Worm (Caenorhabditis elegans): ENCODE results near the gene F10D7.4.

The F10D7.4 gene

DNA sequence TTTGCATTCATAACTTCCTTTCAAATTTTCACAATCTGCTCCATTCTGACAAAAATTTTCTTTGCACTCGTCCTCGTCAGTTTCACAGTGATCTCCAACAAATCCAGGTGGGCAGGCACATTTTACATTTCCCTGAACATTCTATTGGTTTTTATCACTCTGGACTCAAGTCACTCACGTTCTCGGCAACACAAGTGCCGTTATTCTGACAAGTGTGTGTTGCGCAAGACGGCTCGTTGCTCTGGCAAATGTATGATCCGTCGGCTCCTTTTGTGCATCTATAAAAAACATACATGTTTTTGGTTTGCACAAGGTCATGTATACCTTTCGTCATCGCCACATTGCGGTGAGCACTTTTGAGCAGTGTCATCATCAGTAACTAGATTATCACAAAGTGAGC, 30.8 kb upstream of the F10D7.4 start:
- no peak for TF ChIP-seq ctbp-1 (GFP tag; IDR thresholded peaks at IDR 0.05)
- TF ChIP-seq unc-62 (GFP tag; optimal IDR thresholded peaks at IDR 0.05 in 1 of 2), result peak in 1 of 2 experiments; percentile 10
- no peak for TF ChIP-seq unc-62 (tag; optimal IDR thresholded peaks at IDR 0.05)
- no peak for TF ChIP-seq ceh-82 (tag; optimal IDR thresholded peaks at IDR 0.05)

DNA sequence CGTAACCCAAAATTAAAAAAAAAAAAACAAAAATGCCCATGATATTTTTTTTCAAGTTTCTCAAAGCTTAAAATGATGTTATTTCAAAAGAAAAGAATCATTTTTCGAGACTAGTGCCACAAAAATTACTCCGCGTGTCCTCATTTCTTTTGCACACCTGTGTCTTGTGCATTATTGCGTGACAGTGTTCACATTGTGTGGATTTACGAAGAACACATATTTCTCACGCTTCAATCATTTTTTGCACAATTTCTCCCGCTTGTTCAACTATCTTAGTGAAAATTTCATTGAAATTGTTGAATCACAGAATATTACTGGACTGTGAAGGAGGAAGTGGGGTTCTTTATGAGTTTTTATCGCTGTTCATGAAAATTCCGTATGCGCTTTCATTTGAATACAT, 27.0 kb upstream of the F10D7.4 start:
- peak; percentile 1 for TF ChIP-seq hlh-30 (tag; optimal IDR thresholded peaks at IDR 0.05; ENCODE audit: insufficient read depth)
- no peak for TF ChIP-seq rbr-2 (tag; optimal IDR thresholded peaks at IDR 0.05)
- TF ChIP-seq php-3 (GFP tag; IDR thresholded peaks at IDR 0.05), result no peak
- no peak for TF ChIP-seq zip-2 (tag; optimal IDR thresholded peaks at IDR 0.05)
- TF ChIP-seq mes-2 (tag; optimal IDR thresholded peaks at IDR 0.05; ENCODE audit: poor library complexity, severe bottlenecking), result peak; percentile 7
- TF ChIP-seq ztf-11 (tag; optimal IDR thresholded peaks at IDR 0.05), result no peak
- peak; percentile 59 for TF ChIP-seq R02D3.7 (tag; optimal IDR thresholded peaks at IDR 0.05)

DNA sequence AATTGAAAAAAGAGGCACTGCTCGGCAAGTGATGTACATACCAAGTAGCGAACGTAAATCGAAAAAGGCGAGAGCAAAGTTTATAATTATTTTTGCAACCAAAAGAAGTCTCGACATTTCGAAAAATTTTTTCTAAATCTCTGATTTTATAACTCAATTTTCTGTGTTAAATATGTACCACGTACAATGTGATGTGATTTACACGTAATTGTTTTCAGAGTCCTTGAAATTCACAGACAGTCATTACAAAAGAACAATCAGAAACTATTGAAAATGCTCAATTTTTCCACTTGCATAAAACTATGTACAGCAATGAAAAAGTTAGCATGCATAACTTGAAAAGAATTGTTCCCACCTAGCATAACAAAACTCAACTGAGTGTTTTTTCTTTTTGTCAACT, 21.2 kb upstream of the F10D7.4 start:
- no peak for TF ChIP-seq lin-13 (GFP tag; optimal IDR thresholded peaks at IDR 0.05)
- TF ChIP-seq egl-43 (GFP tag; IDR thresholded peaks at IDR 0.05), result no peak
- TF ChIP-seq unc-62 (GFP tag; optimal IDR thresholded peaks at IDR 0.05 in 1 of 2), result peak in 1 of 2 experiments; percentile 91
- TF ChIP-seq unc-62 (tag; optimal IDR thresholded peaks at IDR 0.05), result no peak
- TF ChIP-seq arid-1 (GFP tag; conservative IDR thresholded peaks at IDR 0.05), result no peak

DNA sequence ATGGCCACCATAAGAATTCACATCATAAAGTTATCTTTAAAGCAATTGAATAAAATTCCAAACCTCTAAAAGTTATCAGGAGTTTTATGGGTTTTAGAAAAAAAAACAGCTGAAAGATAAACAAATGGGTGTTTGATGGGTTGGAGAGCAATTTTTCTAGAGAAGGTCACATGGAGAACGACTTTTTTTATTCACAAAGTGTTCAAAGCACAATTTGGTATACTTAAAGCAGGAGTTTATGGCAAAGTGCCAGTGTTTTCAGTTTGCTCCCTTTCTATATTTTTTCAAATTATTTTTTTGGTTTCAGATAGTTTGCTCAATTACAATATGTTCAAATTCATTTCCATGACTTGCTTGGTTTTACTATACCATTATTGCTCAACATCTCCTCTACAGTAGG, 19.4 kb upstream of the F10D7.4 start, which contains the start of gene F11C7.6:
TSS of gene F11C7.6 (plus strand) at position 301 of the 400 bp plus-strand sequence.
- TF ChIP-seq dve-1 (tag; optimal IDR thresholded peaks at IDR 0.05; ENCODE audit: insufficient read depth), result peak; percentile 36
- TF ChIP-seq unc-62 (GFP tag; optimal IDR thresholded peaks at IDR 0.05 in 1 of 2), result peak in 1 of 2 experiments; percentile 49
- TF ChIP-seq unc-62 (tag; optimal IDR thresholded peaks at IDR 0.05), result no peak
- no peak for TF ChIP-seq Y105C5A.15 (GFP tag; IDR thresholded peaks at IDR 0.05)
- peak; percentile 42; the same call in 1 of the 2 replicates for TF ChIP-seq php-3 (GFP tag; IDR thresholded peaks at IDR 0.05)

DNA sequence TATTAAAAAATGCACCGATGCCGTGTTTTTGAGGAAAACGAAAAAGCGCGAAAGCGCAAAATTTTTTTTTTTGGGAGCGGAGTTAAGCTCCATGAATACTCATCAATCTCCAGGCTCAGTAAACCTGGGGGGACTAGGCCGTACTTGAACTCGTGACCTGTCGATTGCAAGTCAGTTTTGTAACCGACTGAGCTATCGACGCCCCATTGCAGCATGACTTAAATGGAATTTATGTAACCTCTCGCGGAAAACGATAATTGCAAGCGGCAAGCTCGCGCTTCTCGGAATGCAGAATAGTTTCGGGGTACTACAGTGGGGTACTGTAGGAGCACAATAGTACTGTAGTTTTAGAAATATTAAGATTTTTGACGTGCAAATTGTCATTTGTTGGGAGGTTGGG, 18.6 kb upstream of the F10D7.4 start:
- no peak for TF ChIP-seq lin-38 (GFP tag; IDR thresholded peaks at IDR 0.05)
- no peak for TF ChIP-seq egl-27 (tag; optimal IDR thresholded peaks at IDR 0.05)
- TF ChIP-seq ZK337.2 (GFP tag; IDR thresholded peaks at IDR 0.05), result no peak
- no peak for TF ChIP-seq cey-2 (tag; optimal IDR thresholded peaks at IDR 0.05; ENCODE audit: borderline replicate concordance, insufficient read depth)
- no peak for TF ChIP-seq hmg-1.1 (GFP tag; IDR thresholded peaks at IDR 0.05)
- no peak for TF ChIP-seq ceh-32 (tag; optimal IDR thresholded peaks at IDR 0.05; ENCODE audit: poor library complexity)
- TF ChIP-seq ZK546.5 (tag; optimal IDR thresholded peaks at IDR 0.05), result no peak
- TF ChIP-seq fkh-10 (GFP tag; optimal IDR thresholded peaks at IDR 0.05), result no peak
- no peak for TF ChIP-seq ceh-20 (GFP tag; IDR thresholded peaks at IDR 0.05)
- no peak for TF ChIP-seq gei-8 (GFP tag; optimal IDR thresholded peaks at IDR 0.05)
- TF ChIP-seq hlh-11 (tag; optimal IDR thresholded peaks at IDR 0.05), result no peak
- peak; percentile 44 for TF ChIP-seq aha-1 (tag)
- no peak for TF ChIP-seq ceh-82 (tag; optimal IDR thresholded peaks at IDR 0.05)
- TF ChIP-seq snpc-1.2 (GFP tag; IDR thresholded peaks at IDR 0.05), result 0 out of 2 replicates have a peak, but pooled peaks have one; percentile 34
- no peak for TF ChIP-seq nhr-111 (GFP tag; optimal IDR thresholded peaks at IDR 0.05)
- no peak for TF ChIP-seq zfp-3 (GFP tag; conservative IDR thresholded peaks at IDR 0.05)
- no peak for TF ChIP-seq lir-3 (tag; optimal IDR thresholded peaks at IDR 0.05)
- no peak for TF ChIP-seq daf-16 (GFP tag; optimal IDR thresholded peaks at IDR 0.05)
- no peak for TF ChIP-seq daf-16 (tag; optimal IDR thresholded peaks at IDR 0.05)
- no peak for TF ChIP-seq F26F4.8 (GFP tag; conservative IDR thresholded peaks at IDR 0.05)
- TF ChIP-seq egl-43 (GFP tag; IDR thresholded peaks at IDR 0.05), result peak; percentile 36; the same call in 1 of the 2 replicates
- TF ChIP-seq Y48G9A.11 (GFP tag; IDR thresholded peaks at IDR 0.05), result no peak
- no peak for TF ChIP-seq duxl-1 (tag; optimal IDR thresholded peaks at IDR 0.05; ENCODE audit: poor library complexity)
- TF ChIP-seq nhr-76 (tag; optimal IDR thresholded peaks at IDR 0.05), result no peak
- no peak for TF ChIP-seq zfp-2 (tag; optimal IDR thresholded peaks at IDR 0.05)
- 0 out of 2 replicates have a peak, but pooled peaks have one; percentile 11 for TF ChIP-seq dmd-6 (GFP tag; IDR thresholded peaks at IDR 0.05)
- no peak for TF ChIP-seq unc-130 (GFP tag; optimal IDR thresholded peaks at IDR 0.05)
- 0 out of 2 replicates have a peak, but pooled peaks have one; percentile 5 for TF ChIP-seq madf-9 (GFP tag; conservative IDR thresholded peaks at IDR 0.05)
- no peak for TF ChIP-seq D1046.2 (GFP tag; IDR thresholded peaks at IDR 0.05)

Measured in whole organism, L4 larva.